Fruit fly (Drosophila melanogaster) whole organism, embryonic: ENCODE measurements around the gene RNF220.

Experiments used
- Awh ChIP-seq: fragments of 200-800 bp; sonication (Bioruptor generic); IDR thresholded peaks from 2 replicates; pipeline ENCODE4, ENCODE4 v1.3.6; 2022; ENCODE audit warnings: missing biosample characterization, missing genetic modification characterization
- B-H2 ChIP-seq: fragments of 200-800 bp; sonication (Bioruptor generic); optimal IDR thresholded peaks from 2 replicates; lab custom pipeline; 2018; ENCODE audit warnings: missing biosample characterization, mild to moderate bottlenecking, missing genetic modification characterization
- CG12219 ChIP-seq: fragments of 200-800 bp; sonication (Bioruptor generic); optimal IDR thresholded peaks from 3 replicates; lab custom pipeline; 2018; ENCODE audit warnings: missing biosample characterization, mild to moderate bottlenecking, missing genetic modification characterization
- CG12769 ChIP-seq: fragments of 200-800 bp; sonication (Bioruptor generic); optimal IDR thresholded peaks from 2 replicates; lab custom pipeline; 2019; ENCODE audit warnings: missing biosample characterization, mild to moderate bottlenecking, missing genetic modification characterization, moderate library complexity
- CG14050 ChIP-seq: fragments of 200-800 bp; sonication (Bioruptor generic); IDR thresholded peaks from 3 replicates; pipeline ENCODE4 v1.3.6; 2022; ENCODE audit warnings: missing biosample characterization, missing genetic modification characterization
- CG15011 ChIP-seq: fragments of 200-800 bp; sonication (Bioruptor generic); optimal IDR thresholded peaks from 3 replicates; lab custom pipeline; 2018; ENCODE audit warnings: missing biosample characterization, mild to moderate bottlenecking, missing genetic modification characterization
- CG15514 ChIP-seq: fragments of 200-800 bp; sonication (Bioruptor generic); optimal IDR thresholded peaks from 3 replicates; lab custom pipeline; 2017; ENCODE audit warnings: missing biosample characterization, missing genetic modification characterization, mild to moderate bottlenecking, moderate library complexity, missing genetic modification reagents
- CG18599 ChIP-seq: fragments of 200-800 bp; sonication (Bioruptor generic); optimal IDR thresholded peaks from 3 replicates; lab custom pipeline; 2017; ENCODE audit warnings: missing biosample characterization, missing genetic modification characterization, mild to moderate bottlenecking, moderate library complexity, missing genetic modification reagents
- CG2199 ChIP-seq: fragments of 200-800 bp; sonication (Bioruptor generic); IDR thresholded peaks from 3 replicates; pipeline ENCODE4 v1.3.6; 2022; ENCODE audit warnings: missing biosample characterization, missing genetic modification characterization
- CG31224 ChIP-seq: fragments of 200-800 bp; sonication (Bioruptor generic); IDR thresholded peaks from 2 replicates; pipeline ENCODE4 v1.3.6; 2022; ENCODE audit warnings: missing biosample characterization, missing genetic modification characterization
- CG31441 ChIP-seq: fragments of 200-800 bp; sonication (Bioruptor generic); IDR thresholded peaks from 2 replicates; pipeline ENCODE4 v1.3.6; 2022; ENCODE audit warnings: missing biosample characterization, missing genetic modification characterization
- CG3407 ChIP-seq: fragments of 200-800 bp; sonication (Bioruptor generic); optimal IDR thresholded peaks from 2 replicates; lab custom pipeline; 2018; ENCODE audit warnings: missing biosample characterization, mild to moderate bottlenecking, missing genetic modification characterization
- CG4282 ChIP-seq: fragments of 200-800 bp; sonication (Bioruptor generic); optimal IDR thresholded peaks from 2 replicates; lab custom pipeline; 2016; ENCODE audit warnings: missing biosample characterization, missing genetic modification characterization
- CG4707 ChIP-seq: fragments of 200-800 bp; sonication (Bioruptor generic); optimal IDR thresholded peaks from 2 replicates; lab custom pipeline; 2018; ENCODE audit warnings: missing biosample characterization, mild to moderate bottlenecking, missing genetic modification characterization, moderate library complexity
- CG6791 ChIP-seq: fragments of 200-800 bp; sonication (Bioruptor generic); IDR thresholded peaks from 3 replicates; pipeline ENCODE4 v1.3.6; 2022; ENCODE audit warnings: missing biosample characterization, missing genetic modification characterization; ENCODE audit not compliant: partially characterized antibody
- CG7928 ChIP-seq: fragments of 200-800 bp; sonication (Bioruptor generic); optimal IDR thresholded peaks from 2 replicates; lab custom pipeline; 2017; ENCODE audit warnings: missing biosample characterization, mild to moderate bottlenecking, missing genetic modification characterization
- CG9215 ChIP-seq: fragments of 200-800 bp; sonication (Bioruptor generic); IDR thresholded peaks from 2 replicates; pipeline ENCODE4 v1.3.6; 2022; ENCODE audit warnings: missing biosample characterization, missing genetic modification characterization
- CG9437 ChIP-seq: fragments of 200-800 bp; sonication (Bioruptor generic); optimal IDR thresholded peaks from 2 replicates; lab custom pipeline; 2018; ENCODE audit warnings: missing biosample characterization, mild to moderate bottlenecking, missing genetic modification characterization
- Deaf1 ChIP-seq: fragments of 200-800 bp; optimal IDR thresholded peaks from 3 replicates; lab custom pipeline; 2019; ENCODE audit warnings: missing biosample characterization, mild to moderate bottlenecking, missing genetic modification characterization, moderate library complexity
- Gsc ChIP-seq: fragments of 200-800 bp; sonication (Bioruptor generic); IDR thresholded peaks from 2 replicates; pipeline ENCODE4 v1.3.6; 2022; ENCODE audit warnings: missing biosample characterization, missing genetic modification characterization
- HLH3B ChIP-seq: fragments of 200-800 bp; sonication (Bioruptor generic); IDR thresholded peaks from 2 replicates; pipeline ENCODE4 v1.3.6; 2022; ENCODE audit warnings: missing biosample characterization, missing genetic modification characterization
- HmgZ ChIP-seq: fragments of 200-800 bp; sonication (Bioruptor generic); optimal IDR thresholded peaks from 2 replicates; lab custom pipeline; 2018; ENCODE audit warnings: missing biosample characterization, mild to moderate bottlenecking, missing genetic modification characterization
- Hr78 ChIP-seq, 2 experiments: fragments of 200-800 bp in 1 of 2; fragments of >200 bp in 1 of 2; sonication (Bioruptor generic) in 1 of 2; optimal IDR thresholded peaks; 2 replicates each; lab custom pipeline; 2017 to 2019; ENCODE audit warnings: missing biosample characterization in 2 of 2, missing genetic modification characterization in 2 of 2, mild to moderate bottlenecking in 1 of 2, moderate library complexity in 1 of 2
- Lhr ChIP-seq: fragments of 200-800 bp; sonication (Bioruptor generic); optimal IDR thresholded peaks from 3 replicates; lab custom pipeline; 2017; ENCODE audit warnings: mild to moderate bottlenecking, missing biosample characterization, missing genetic modification reagents, missing genetic modification characterization
- Mad ChIP-seq: fragments of 200-800 bp; sonication (Bioruptor generic); optimal IDR thresholded peaks from 2 replicates; lab custom pipeline; 2016; ENCODE audit warnings: missing biosample characterization, missing genetic modification characterization
- Med ChIP-seq: fragments of 200-800 bp; sonication (Bioruptor generic); peaks from one replicate; lab custom pipeline; 2016; ENCODE audit warnings: missing biosample characterization, missing genetic modification characterization, mild to moderate bottlenecking, inconsistent platforms, moderate library complexity
- Myb ChIP-seq: fragments of 200-800 bp; sonication (Bioruptor generic); optimal IDR thresholded peaks from 2 replicates; lab custom pipeline; 2016; ENCODE audit warnings: missing biosample characterization, missing genetic modification characterization
- Neu2 ChIP-seq: fragments of 200-800 bp; sonication (Bioruptor generic); optimal IDR thresholded peaks from 3 replicates; lab custom pipeline; 2016; ENCODE audit warnings: missing biosample characterization, missing genetic modification characterization, borderline replicate concordance
- Opbp ChIP-seq: fragments of 200-800 bp; sonication (Bioruptor generic); IDR thresholded peaks from 3 replicates; pipeline ENCODE4 v1.3.6; 2022; ENCODE audit warnings: missing biosample characterization, missing genetic modification characterization; ENCODE audit not compliant: partially characterized antibody
- Ravus ChIP-seq: fragments of 200-800 bp; sonication (Bioruptor generic); IDR thresholded peaks from 2 replicates; pipeline ENCODE4 v1.3.6; 2022; ENCODE audit warnings: missing biosample characterization, missing genetic modification characterization
- Trl ChIP-seq, 3 experiments: fragments of >200 bp in 2 of 3; fragments of 200-800 bp in 1 of 3; sonication (Bioruptor generic) in 1 of 3; optimal IDR thresholded peaks; 2 replicates in 1 of 3; 3 replicates in 2 of 3; lab custom pipeline; 2016 to 2017; ENCODE audit warnings: missing biosample characterization in 1 of 3, missing genetic modification characterization in 1 of 3
- Xrp1 ChIP-seq: fragments of 200-800 bp; sonication (Bioruptor generic); IDR thresholded peaks from 2 replicates; pipeline ENCODE4 v1.3.6; 2022; ENCODE audit warnings: missing biosample characterization, missing genetic modification characterization
- ci ChIP-seq: fragments of 200-800 bp; sonication (Bioruptor generic); IDR thresholded peaks from 3 replicates; pipeline ENCODE4 v1.3.6; 2022; ENCODE audit warnings: missing biosample characterization, missing genetic modification characterization
- corto ChIP-seq: fragments of 200-800 bp; sonication (Bioruptor generic); optimal IDR thresholded peaks from 2 replicates; lab custom pipeline; 2016; ENCODE audit warnings: missing biosample characterization, mild to moderate bottlenecking, missing genetic modification characterization, moderate library complexity
- croc ChIP-seq: fragments of 200-800 bp; sonication (Bioruptor generic); conservative IDR thresholded peaks from 3 replicates; pipeline ENCODE4 v1.3.6; 2022; ENCODE audit warnings: missing biosample characterization, missing genetic modification characterization
- cwo ChIP-seq: fragments of 200-800 bp; sonication (Bioruptor generic); optimal IDR thresholded peaks from 3 replicates; lab custom pipeline; 2017; ENCODE audit warnings: missing biosample characterization, missing genetic modification characterization, mild to moderate bottlenecking, moderate library complexity, missing genetic modification reagents
- ewg ChIP-seq: fragments of 200-800 bp; sonication (Bioruptor generic); optimal IDR thresholded peaks from 3 replicates; lab custom pipeline; 2017; ENCODE audit warnings: mild to moderate bottlenecking, missing biosample characterization, missing genetic modification reagents, missing genetic modification characterization
- hkb ChIP-seq, 2 experiments: fragments of 200-800 bp in 1 of 2; fragments of >200 bp in 1 of 2; sonication (Bioruptor generic) in 1 of 2; IDR thresholded peaks in 1 of 2; optimal IDR thresholded peaks in 1 of 2; 2 replicates each; pipeline versions ENCODE4 v1.3.6 to Lab custom; 2017 to 2022; ENCODE audit warnings: missing biosample characterization in 1 of 2, missing genetic modification characterization in 1 of 2
- kni ChIP-seq: fragments of 200-800 bp; sonication (Bioruptor generic); optimal IDR thresholded peaks from 3 replicates; lab custom pipeline; 2017; ENCODE audit warnings: mild to moderate bottlenecking, missing biosample characterization, missing genetic modification reagents, missing genetic modification characterization
- onecut ChIP-seq: fragments of 200-800 bp; sonication (Bioruptor generic); IDR thresholded peaks from 2 replicates; pipeline ENCODE4 v1.3.6; 2022; ENCODE audit warnings: missing biosample characterization, missing genetic modification characterization
- pfk ChIP-seq: fragments of 200-800 bp; sonication (Bioruptor generic); optimal IDR thresholded peaks from 2 replicates; lab custom pipeline; 2018; ENCODE audit warnings: missing biosample characterization, mild to moderate bottlenecking, missing genetic modification characterization, moderate library complexity
- pros ChIP-seq: fragments of 200-800 bp; sonication (Bioruptor generic); optimal IDR thresholded peaks from 3 replicates; lab custom pipeline; 2019; ENCODE audit warnings: missing biosample characterization, mild to moderate bottlenecking, missing genetic modification characterization, moderate library complexity
- pzg ChIP-seq: fragments of 200-800 bp; sonication (Bioruptor generic); optimal IDR thresholded peaks from 3 replicates; lab custom pipeline; 2018; ENCODE audit warnings: missing biosample characterization, mild to moderate bottlenecking, missing genetic modification characterization, moderate library complexity
- row ChIP-seq: fragments of 200-800 bp; sonication (Bioruptor generic); IDR thresholded peaks from 3 replicates; pipeline ENCODE4 v1.3.6; 2022; ENCODE audit warnings: missing biosample characterization, missing genetic modification characterization
- sens ChIP-seq: fragments of 200-800 bp; sonication (Bioruptor generic); peaks from one replicate; lab custom pipeline; 2016; ENCODE audit warnings: missing biosample characterization, missing genetic modification characterization
- twi ChIP-seq: fragments of 200-800 bp; optimal IDR thresholded peaks from 2 replicates; lab custom pipeline; 2019; ENCODE audit warnings: missing biosample characterization, mild to moderate bottlenecking, missing genetic modification characterization, moderate library complexity
- z ChIP-seq: fragments of 200-800 bp; sonication (Bioruptor generic); IDR thresholded peaks from 3 replicates; pipeline ENCODE4 v1.3.6; 2022; ENCODE audit warnings: missing biosample characterization, missing genetic modification characterization

The RNF220 gene

DNA sequence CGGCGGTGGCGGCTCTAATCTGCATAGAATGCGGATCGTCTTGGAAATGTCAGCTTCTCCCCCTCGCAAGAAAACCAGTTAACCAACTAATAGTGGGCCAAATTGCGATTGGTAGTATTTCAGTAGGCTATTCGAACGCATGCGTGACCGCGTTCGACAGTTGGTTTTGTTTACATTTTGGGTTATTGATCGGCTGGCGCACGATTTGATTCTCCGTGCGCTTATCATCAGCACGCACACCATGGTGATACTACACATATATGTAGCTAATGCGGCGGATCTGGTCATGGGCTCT, 27.3 kb upstream of the RNF220 start (continued):
- no peak for TF ChIP-seq CG14050 (GFP tag; lab: Robert Waterston, UW)
- TF ChIP-seq CG12769 (tag; lab: Kevin White, UChicago): peak; percentile 27
- TF ChIP-seq B-H2 (GFP tag; lab: Kevin White, UChicago): no peak
- no peak for TF ChIP-seq pzg (GFP tag; lab: Kevin White, UChicago)
- no peak for TF ChIP-seq CG9437 (GFP tag; lab: Kevin White, UChicago)
- no peak for TF ChIP-seq kni

- TF ChIP-seq corto (GFP tag; lab: Kevin White, UChicago): no peak
- no peak for TF ChIP-seq CG3407 (GFP tag; lab: Kevin White, UChicago)
- TF ChIP-seq Hr78 (GFP tag; optimal IDR thresholded peaks at IDR 0.05; lab: Kevin White, UChicago): no peak
- TF ChIP-seq Gsc: no peak
- TF ChIP-seq CG9215: no peak
- peak in 1 of 2 experiments; percentile 38 for TF ChIP-seq Trl (optimal IDR thresholded peaks at IDR 0.05; lab: Kevin White, UChicago)
- no peak for TF ChIP-seq Trl (GFP tag; optimal IDR thresholded peaks at IDR 0.05; lab: Kevin White, UChicago)
- no peak for TF ChIP-seq CG31224 (GFP tag; lab: Robert Waterston, UW)
- 0 out of 3 replicates have a peak, but pooled peaks have one; percentile 29 for TF ChIP-seq CG2199 (GFP tag; lab: Robert Waterston, UW)
- 0 out of 2 replicates have a peak, but pooled peaks have one; percentile 28 for TF ChIP-seq onecut (GFP tag; lab: Robert Waterston, UW)
- 0 out of 3 replicates have a peak, but pooled peaks have one; percentile 9 for TF ChIP-seq ci (GFP tag; lab: Robert Waterston, UW)
- TF ChIP-seq HLH3B (GFP tag; lab: Robert Waterston, UW): no peak
- TF ChIP-seq cwo: no peak
- TF ChIP-seq pros (GFP tag; lab: Kevin White, UChicago): no peak
- peak; percentile 81 for TF ChIP-seq ewg (GFP tag; lab: Kevin White, UChicago)
- TF ChIP-seq Deaf1 (tag; lab: Kevin White, UChicago): peak; percentile 11
- no peak for TF ChIP-seq Ravus (GFP tag; lab: Robert Waterston, UW)
- peak; percentile 27; the same call in 1 of the 3 replicates for TF ChIP-seq row (GFP tag; lab: Robert Waterston, UW)
- TF ChIP-seq Neu2 (GFP tag; lab: Kevin White, UChicago): no peak
- peak; percentile 73 for TF ChIP-seq CG7928 (GFP tag; lab: Kevin White, UChicago)
- no peak for TF ChIP-seq pfk (GFP tag; lab: Kevin White, UChicago)
- no peak for TF ChIP-seq CG4282 (GFP tag; lab: Kevin White, UChicago)
- TF ChIP-seq CG31441: no peak
- peak; percentile 37 for TF ChIP-seq sens (GFP tag; lab: Kevin White, UChicago)
- peak; percentile 96 for TF ChIP-seq CG15514 (GFP tag; lab: Kevin White, UChicago)
- no peak for TF ChIP-seq CG15011 (GFP tag; lab: Kevin White, UChicago)
- TF ChIP-seq z (GFP tag; lab: Robert Waterston, UW): peak; percentile 37; the same call in 1 of the 3 replicates
- peak; percentile 21 for TF ChIP-seq CG18599 (GFP tag; lab: Kevin White, UChicago)
- TF ChIP-seq Lhr (GFP tag; lab: Kevin White, UChicago): no peak
Observed at dm6 chr3R:22752929-22753328, 26.7 kb upstream of the RNF220 start.

- no peak for TF ChIP-seq Neu2 (GFP tag; lab: Kevin White, UChicago)
- TF ChIP-seq CG12219 (GFP tag; lab: Kevin White, UChicago): no peak
- TF ChIP-seq Med (GFP tag; lab: Kevin White, UChicago): peak; percentile 20
- TF ChIP-seq Ravus (GFP tag; lab: Robert Waterston, UW): no peak
- no peak for TF ChIP-seq Myb
- no peak for TF ChIP-seq HmgZ
- no peak for TF ChIP-seq croc (GFP tag; lab: Robert Waterston, UW)
- TF ChIP-seq CG2199 (GFP tag; lab: Robert Waterston, UW): 0 out of 3 replicates have a peak, but pooled peaks have one; percentile 22
- TF ChIP-seq twi (tag; lab: Kevin White, UChicago): no peak
- TF ChIP-seq CG6791 (GFP tag; lab: Robert Waterston, UW): no peak
- TF ChIP-seq Opbp (GFP tag; lab: Robert Waterston, UW): peak; percentile 20; the same call in 1 of the 3 replicates
- TF ChIP-seq CG4707 (GFP tag; lab: Kevin White, UChicago): no peak
- no peak for TF ChIP-seq Mad
- TF ChIP-seq hkb (optimal IDR thresholded peaks at IDR 0.05; lab: Kevin White, UChicago): peak; percentile 36
- no peak for TF ChIP-seq hkb (GFP tag; IDR thresholded peaks at IDR 0.05; lab: Robert Waterston, UW)
- TF ChIP-seq Awh (GFP tag; lab: Robert Waterston, UW): peak; percentile 65; the same call in 1 of the 2 replicates
- no peak for TF ChIP-seq Xrp1
Observed at dm6 chr3R:22751698-22752097, 25.5 kb upstream of the RNF220 start.
